Fruit fly (Drosophila melanogaster) whole organism, prepupa: ENCODE results near the gene kis.

Source experiments
- CG15336 ChIP-seq: fragments of 200-800 bp; sonication (Bioruptor generic); IDR thresholded peaks from 2 replicates; pipeline ENCODE4 v1.3.6; 2022; ENCODE audit warnings: missing biosample characterization, missing genetic modification characterization
- CG16779 ChIP-seq: fragments of 200-800 bp; sonication (Bioruptor generic); optimal IDR thresholded peaks from 3 replicates; lab custom pipeline; 2017; ENCODE audit warnings: missing biosample characterization, mild to moderate bottlenecking, missing genetic modification characterization
- CG34406 ChIP-seq: fragments of 200-800 bp; sonication (Bioruptor generic); optimal IDR thresholded peaks from 3 replicates; lab custom pipeline; 2016; ENCODE audit warnings: missing biosample characterization, missing genetic modification characterization
- CG6854 ChIP-seq: fragments of 200-800 bp; sonication (Bioruptor generic); optimal IDR thresholded peaks from 2 replicates; lab custom pipeline; 2017; ENCODE audit warnings: missing biosample characterization, mild to moderate bottlenecking, missing genetic modification characterization
- CG8632 ChIP-seq: fragments of 200-800 bp; sonication (Bioruptor generic); optimal IDR thresholded peaks from 3 replicates; lab custom pipeline; 2016; ENCODE audit warnings: missing biosample characterization, missing genetic modification characterization
- Gug ChIP-seq: fragments of 200-800 bp; sonication (Bioruptor generic); IDR thresholded peaks from 2 replicates; pipeline ENCODE4 v1.3.6; 2022; ENCODE audit warnings: missing biosample characterization, missing genetic modification characterization
- Lpt ChIP-seq: fragments of 200-800 bp; sonication (Bioruptor generic); optimal IDR thresholded peaks from 3 replicates; lab custom pipeline; 2016; ENCODE audit warnings: missing biosample characterization, missing genetic modification characterization
- Met ChIP-seq: fragments of 200-800 bp; sonication (Bioruptor generic); optimal IDR thresholded peaks from 3 replicates; lab custom pipeline; 2016; ENCODE audit warnings: missing biosample characterization, missing genetic modification characterization
- OdsH ChIP-seq: fragments of 200-800 bp; sonication (Bioruptor generic); optimal IDR thresholded peaks from 3 replicates; lab custom pipeline; 2016; ENCODE audit warnings: missing biosample characterization, missing genetic modification characterization
- Sox102F ChIP-seq: fragments of 200-800 bp; sonication (Bioruptor generic); optimal IDR thresholded peaks from 2 replicates; lab custom pipeline; 2016; ENCODE audit warnings: missing biosample characterization, mild to moderate bottlenecking, missing genetic modification characterization
- achi ChIP-seq: fragments of 200-800 bp; sonication (Bioruptor generic); optimal IDR thresholded peaks from 3 replicates; lab custom pipeline; 2016; ENCODE audit warnings: missing biosample characterization, missing genetic modification characterization
- dsx ChIP-seq: fragments of 200-800 bp; optimal IDR thresholded peaks from 3 replicates; lab custom pipeline; 2019; ENCODE audit warnings: missing biosample characterization, mild to moderate bottlenecking, missing genetic modification characterization, moderate library complexity; ENCODE audit not compliant: poor library complexity, severe bottlenecking
- spab ChIP-seq: fragments of 200-800 bp; sonication (Bioruptor generic); optimal IDR thresholded peaks from 2 replicates; lab custom pipeline; 2017; ENCODE audit warnings: missing biosample characterization, mild to moderate bottlenecking, missing genetic modification characterization, missing genetic modification reagents

DNA sequence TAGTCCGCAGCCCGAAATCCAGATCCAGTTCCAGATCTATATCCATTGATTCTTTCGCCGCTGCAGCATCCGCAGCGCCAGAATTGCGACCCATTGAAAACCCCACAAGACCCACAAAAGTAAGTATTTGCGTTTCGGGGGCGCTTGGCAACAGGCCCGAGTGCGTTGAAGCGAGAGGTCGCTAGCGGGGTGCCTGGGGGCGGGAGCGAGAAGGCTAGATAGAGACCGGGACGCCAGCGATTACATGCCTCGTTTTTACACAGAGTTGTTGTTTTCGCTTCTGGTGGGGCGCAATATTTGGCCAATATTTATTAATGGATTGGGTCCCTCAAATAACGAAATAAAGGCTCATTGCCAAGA lies 47.6 kb upstream of the kis start:
- no peak for TF ChIP-seq CG16779 (tag; lab: Kevin White, UChicago)
- no peak for TF ChIP-seq dsx (GFP tag; lab: Kevin White, UChicago)
- no peak for TF ChIP-seq CG6854 (GFP tag; lab: Kevin White, UChicago)
- TF ChIP-seq Lpt (GFP tag; lab: Kevin White, UChicago) = no peak
- TF ChIP-seq achi (GFP tag; lab: Kevin White, UChicago) = no peak
- no peak for TF ChIP-seq Met (GFP tag; lab: Kevin White, UChicago)
- TF ChIP-seq spab = no peak
- TF ChIP-seq Sox102F (GFP tag; lab: Kevin White, UChicago) = no peak
- TF ChIP-seq OdsH (GFP tag; lab: Kevin White, UChicago) = no peak
- no peak for TF ChIP-seq CG8632
- no peak for TF ChIP-seq CG15336 (GFP tag; lab: Robert Waterston, UW)
- no peak for TF ChIP-seq CG34406 (GFP tag; lab: Kevin White, UChicago)
- TF ChIP-seq Gug = no peak
